Fruit fly (Drosophila melanogaster) whole organism: ENCODE data around the gene CG42613.

ENCODE experiments used
- CG8478 ChIP-seq: fragments of >200 bp; optimal IDR thresholded peaks from 2 replicates; lab custom pipeline; 2018; ENCODE audit warnings: inconsistent platforms
- Dll ChIP-seq: fragments of >200 bp; optimal IDR thresholded peaks from 2 replicates; lab custom pipeline; 2017
- EcR ChIP-seq, 2 experiments: fragments of >200 bp; optimal IDR thresholded peaks; 2 replicates each; lab custom pipeline; 2017; ENCODE audit warnings: missing biosample characterization in 2 of 2, missing genetic modification characterization in 2 of 2, missing genetic modification reagents in 2 of 2
- pan ChIP-seq: fragments of >200 bp; optimal IDR thresholded peaks from 2 replicates; lab custom pipeline; 2017

DNA sequence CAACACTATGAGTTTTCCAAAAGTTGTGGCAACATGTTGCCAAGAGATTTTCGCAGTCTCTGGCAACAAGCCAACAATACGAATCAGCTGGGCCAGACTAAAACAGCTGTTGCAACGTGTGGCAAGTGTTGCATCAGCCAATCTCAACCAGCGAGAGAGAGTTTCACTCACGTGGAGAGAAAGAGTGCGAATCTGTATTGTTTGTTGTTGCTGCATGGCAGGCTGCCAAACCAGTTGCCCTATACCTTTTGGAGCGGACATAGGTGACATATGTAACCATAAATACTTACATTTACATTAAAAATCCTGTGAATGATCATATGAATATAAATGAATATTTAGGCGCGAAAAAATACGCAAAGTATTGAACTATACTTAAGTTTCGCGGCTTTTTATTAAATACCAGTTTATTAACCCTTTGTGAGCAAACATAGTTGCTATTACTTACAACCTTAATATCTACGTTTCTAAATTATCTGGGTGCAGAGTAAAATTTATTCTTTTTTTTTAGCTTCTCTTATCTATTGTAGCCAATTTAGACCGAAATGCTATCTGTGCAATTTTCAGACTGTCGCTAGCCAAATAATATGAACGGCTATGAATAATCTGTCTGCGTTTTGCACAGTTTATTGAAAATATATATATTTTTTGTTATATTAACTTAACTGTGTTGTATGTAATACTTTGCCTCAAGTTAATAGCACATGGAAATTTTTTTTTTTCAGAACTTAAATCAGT lies 15.0 kb upstream of the CG42613 start:
- no peak for TF ChIP-seq EcR (GFP tag; optimal IDR thresholded peaks at IDR 0.05; lab: Kevin White, UChicago)
- TF ChIP-seq pan (lab: Kevin White, UChicago), result no peak
- no peak for TF ChIP-seq Dll
- TF ChIP-seq CG8478, result no peak
